Worm (Caenorhabditis elegans) whole organism, mixed stage, embryonic: Measurements from ENCODE around the gene lron-2.

ENCODE experiments used
- ces-1 ChIP-seq: fragments of 150-350 bp; optimal IDR thresholded peaks from 2 replicates; lab custom pipeline; 2014; ENCODE audit warnings: missing biosample characterization, missing genetic modification reagents, missing genetic modification characterization
- hlh-1 ChIP-seq: fragments of 150-350 bp; optimal IDR thresholded peaks from 2 replicates; lab custom pipeline; 2014; ENCODE audit warnings: missing biosample characterization, missing genetic modification reagents, missing genetic modification characterization
- mep-1 ChIP-seq: fragments of 150-350 bp; optimal IDR thresholded peaks from 2 replicates; lab custom pipeline; 2017; ENCODE audit warnings: missing biosample characterization, missing genetic modification reagents, missing genetic modification characterization, inconsistent platforms
- mls-2 ChIP-seq: sonication (generic microtip); optimal IDR thresholded peaks from 2 replicates; lab custom pipeline; 2016; ENCODE audit warnings: mild to moderate bottlenecking, missing genetic modification characterization, moderate library complexity, missing compliant biosample characterization
- nhr-2 ChIP-seq: fragments of 150-350 bp; optimal IDR thresholded peaks from 2 replicates; lab custom pipeline; 2014; ENCODE audit warnings: missing biosample characterization, missing genetic modification characterization
- unc-62 ChIP-seq: fragments of 150-350 bp; optimal IDR thresholded peaks from 2 replicates; lab custom pipeline; 2014; ENCODE audit warnings: missing biosample characterization, missing genetic modification reagents, missing genetic modification characterization
- ztf-11 ChIP-seq: fragments of 150-350 bp; optimal IDR thresholded peaks from 2 replicates; lab custom pipeline; 2014; ENCODE audit warnings: missing biosample characterization, missing genetic modification characterization

- no peak for TF ChIP-seq mep-1 (tag; lab: Kevin White, UChicago)
- TF ChIP-seq unc-62 (GFP tag; lab: Kevin White, UChicago), result no peak
- no peak for TF ChIP-seq nhr-2 (tag; lab: Kevin White, UChicago)
- no peak for TF ChIP-seq hlh-1 (tag; lab: Kevin White, UChicago)
- no peak for TF ChIP-seq ztf-11 (tag; lab: Kevin White, UChicago)
- TF ChIP-seq mls-2 (tag; lab: Kevin White, UChicago), result no peak
- no peak for TF ChIP-seq ces-1 (GFP tag; lab: Kevin White, UChicago)
These were observed 4.6 kb upstream of the lron-2 start, which contains the start of gene ZK682.7 for ce11 chrV:9291919-9292318.
